Worm (Caenorhabditis elegans) whole organism, late embryonic: ENCODE measurements around the gene cest-25.
A peak's percentile ranks its signal among the peaks of the same experiment; 100 is the strongest.

Source experiments
- C38D4.7 ChIP-seq: fragments of 200-800 bp; sonication (Bioruptor generic); optimal IDR thresholded peaks from 2 replicates; lab custom pipeline; 2018; ENCODE audit warnings: mild to moderate bottlenecking, missing genetic modification characterization, moderate library complexity, missing compliant biosample characterization
- K02D7.2 ChIP-seq: sonication (generic microtip); optimal IDR thresholded peaks from 2 replicates; lab custom pipeline; 2017; ENCODE audit warnings: mild to moderate bottlenecking, missing genetic modification characterization, missing compliant biosample characterization
- K09A11.1 ChIP-seq: sonication (generic microtip); optimal IDR thresholded peaks from 2 replicates; lab custom pipeline; 2017; ENCODE audit warnings: antibody characterized with exemption, mild to moderate bottlenecking, missing genetic modification characterization, missing compliant biosample characterization; ENCODE audit not compliant: insufficient read depth
- T23F11.4 ChIP-seq: fragments of 200-800 bp; sonication (Bioruptor generic); optimal IDR thresholded peaks from 2 replicates; lab custom pipeline; 2018; ENCODE audit warnings: mild to moderate bottlenecking, missing genetic modification characterization, missing compliant biosample characterization
- Y22D7AL.16 ChIP-seq: sonication (generic microtip); optimal IDR thresholded peaks from 2 replicates; lab custom pipeline; 2016; ENCODE audit warnings: missing genetic modification characterization, missing compliant biosample characterization
- ceh-18 ChIP-seq: sonication (generic microtip); optimal IDR thresholded peaks from 2 replicates; lab custom pipeline; 2016; ENCODE audit warnings: missing genetic modification characterization, missing compliant biosample characterization
- ceh-19 ChIP-seq: fragments of 200-800 bp; sonication (Bioruptor generic); optimal IDR thresholded peaks from 2 replicates; lab custom pipeline; 2018; ENCODE audit warnings: mild to moderate bottlenecking, missing genetic modification characterization, missing compliant biosample characterization
- ceh-2 ChIP-seq: sonication (generic microtip); optimal IDR thresholded peaks from 2 replicates; lab custom pipeline; 2016; ENCODE audit warnings: missing genotype, missing genetic modification characterization, missing compliant biosample characterization
- ceh-22 ChIP-seq: sonication (generic microtip); optimal IDR thresholded peaks from 2 replicates; lab custom pipeline; 2017; ENCODE audit warnings: missing biosample characterization, missing genetic modification characterization
- ceh-24 ChIP-seq: sonication (generic microtip); optimal IDR thresholded peaks from 2 replicates; lab custom pipeline; 2016; ENCODE audit warnings: mild to moderate bottlenecking, missing genetic modification characterization, missing compliant biosample characterization
- ceh-30 ChIP-seq: fragments of 150-350 bp; optimal IDR thresholded peaks from 2 replicates; lab custom pipeline; 2014; ENCODE audit warnings: missing biosample characterization, missing genetic modification characterization
- ceh-31 ChIP-seq: sonication (generic microtip); optimal IDR thresholded peaks from 2 replicates; lab custom pipeline; 2016; ENCODE audit warnings: missing genetic modification characterization, missing compliant biosample characterization
- ceh-48 ChIP-seq: sonication (generic microtip); optimal IDR thresholded peaks from 2 replicates; lab custom pipeline; 2016; ENCODE audit warnings: missing genetic modification characterization, inconsistent platforms, missing compliant biosample characterization
- dmd-4 ChIP-seq: sonication (generic microtip); optimal IDR thresholded peaks from 2 replicates; lab custom pipeline; 2016; ENCODE audit warnings: borderline replicate concordance, missing genetic modification characterization, missing compliant biosample characterization
- dve-1 ChIP-seq: sonication (generic microtip); optimal IDR thresholded peaks from 2 replicates; lab custom pipeline; 2017; ENCODE audit warnings: antibody characterized with exemption, mild to moderate bottlenecking, missing genetic modification characterization, missing compliant biosample characterization
- ets-4 ChIP-seq: sonication (generic microtip); optimal IDR thresholded peaks from 2 replicates; lab custom pipeline; 2016; ENCODE audit warnings: missing genetic modification characterization, missing compliant biosample characterization
- eyg-1 ChIP-seq: sonication (generic microtip); optimal IDR thresholded peaks from 2 replicates; lab custom pipeline; 2016; ENCODE audit warnings: missing genotype, missing genetic modification characterization, missing compliant biosample characterization
- fkh-10 ChIP-seq: fragments of 150-350 bp; optimal IDR thresholded peaks from 2 replicates; lab custom pipeline; 2014; ENCODE audit warnings: missing biosample characterization, missing genetic modification reagents, missing genetic modification characterization
- fkh-6 ChIP-seq: sonication (generic microtip); optimal IDR thresholded peaks from 2 replicates; lab custom pipeline; 2016; ENCODE audit warnings: missing genetic modification characterization, missing compliant biosample characterization
- gmeb-2 ChIP-seq: sonication (generic microtip); optimal IDR thresholded peaks from 2 replicates; lab custom pipeline; 2016; ENCODE audit warnings: missing genetic modification characterization, inconsistent platforms, missing compliant biosample characterization
- hlh-15 ChIP-seq: sonication (generic microtip); optimal IDR thresholded peaks from 2 replicates; lab custom pipeline; 2016; ENCODE audit warnings: missing genetic modification characterization, missing compliant biosample characterization
- hlh-30 ChIP-seq: sonication (generic microtip); optimal IDR thresholded peaks from 2 replicates; lab custom pipeline; 2017; ENCODE audit warnings: antibody characterized with exemption, missing genetic modification characterization, missing compliant biosample characterization; ENCODE audit not compliant: insufficient read depth
- hlh-6 ChIP-seq: sonication (generic microtip); optimal IDR thresholded peaks from 2 replicates; lab custom pipeline; 2016; ENCODE audit warnings: missing genotype, missing genetic modification characterization, missing compliant biosample characterization
- hlh-8 ChIP-seq: sonication (generic microtip); optimal IDR thresholded peaks from 2 replicates; lab custom pipeline; 2016; ENCODE audit warnings: missing genotype, missing genetic modification characterization, missing compliant biosample characterization
- lin-11 ChIP-seq: fragments of 200-800 bp; sonication (Bioruptor generic); optimal IDR thresholded peaks from 2 replicates; lab custom pipeline; 2018; ENCODE audit warnings: mild to moderate bottlenecking, missing genetic modification characterization, missing compliant biosample characterization
- madf-2 ChIP-seq: sonication (generic microtip); optimal IDR thresholded peaks from 2 replicates; lab custom pipeline; 2017; ENCODE audit warnings: missing genetic modification characterization, missing compliant biosample characterization
- mec-3 ChIP-seq: sonication (generic microtip); optimal IDR thresholded peaks from 2 replicates; lab custom pipeline; 2016; ENCODE audit warnings: borderline replicate concordance, missing genetic modification characterization, missing compliant biosample characterization
- nfya-1 ChIP-seq: sonication (generic microtip); optimal IDR thresholded peaks from 2 replicates; lab custom pipeline; 2017; ENCODE audit warnings: missing genetic modification characterization, mild to moderate bottlenecking, missing compliant biosample characterization, antibody characterized with exemption, moderate library complexity
- nhr-11 ChIP-seq: fragments of 150-350 bp; optimal IDR thresholded peaks from 2 replicates; lab custom pipeline; 2014; ENCODE audit warnings: missing biosample characterization, missing genetic modification characterization
- nhr-232 ChIP-seq: sonication (generic microtip); optimal IDR thresholded peaks from 2 replicates; lab custom pipeline; 2016; ENCODE audit warnings: missing genetic modification characterization, missing compliant biosample characterization
- npax-4 ChIP-seq: sonication (generic microtip); optimal IDR thresholded peaks from 2 replicates; lab custom pipeline; 2016; ENCODE audit warnings: missing genetic modification characterization, missing compliant biosample characterization
- odd-2 ChIP-seq: sonication (generic microtip); optimal IDR thresholded peaks from 2 replicates; lab custom pipeline; 2017; ENCODE audit warnings: antibody characterized with exemption, mild to moderate bottlenecking, missing genetic modification characterization, missing compliant biosample characterization
- pag-3 ChIP-seq: sonication (generic microtip); optimal IDR thresholded peaks from 2 replicates; lab custom pipeline; 2016; ENCODE audit warnings: missing compliant biosample characterization, missing genetic modification characterization, borderline replicate concordance
- pax-1 ChIP-seq: fragments of 150-350 bp; optimal IDR thresholded peaks from 2 replicates; lab custom pipeline; 2014; ENCODE audit warnings: missing biosample characterization, missing genetic modification characterization
- pha-2 ChIP-seq: sonication (generic microtip); optimal IDR thresholded peaks from 2 replicates; lab custom pipeline; 2017; ENCODE audit warnings: mild to moderate bottlenecking, missing genetic modification characterization, missing compliant biosample characterization
- pha-4 ChIP-seq: fragments of 150-350 bp; optimal IDR thresholded peaks from 2 replicates; lab custom pipeline; 2018; ENCODE audit warnings: missing biosample characterization, missing genetic modification reagents, missing genetic modification characterization
- pqm-1 ChIP-seq: sonication (generic microtip); optimal IDR thresholded peaks from 2 replicates; lab custom pipeline; 2016; ENCODE audit warnings: missing genetic modification characterization, missing compliant biosample characterization
- pros-1 ChIP-seq: fragments of 150-350 bp; optimal IDR thresholded peaks from 2 replicates; lab custom pipeline; 2014; ENCODE audit warnings: missing biosample characterization, missing genetic modification reagents, missing genetic modification characterization
- ref-2 ChIP-seq: sonication (generic microtip); optimal IDR thresholded peaks from 2 replicates; lab custom pipeline; 2016; ENCODE audit warnings: missing genetic modification characterization, missing compliant biosample characterization
- rnt-1 ChIP-seq: sonication (generic microtip); optimal IDR thresholded peaks from 2 replicates; lab custom pipeline; 2016; ENCODE audit warnings: missing genetic modification characterization, missing compliant biosample characterization
- sdc-2 ChIP-seq: sonication (generic microtip); optimal IDR thresholded peaks from 2 replicates; lab custom pipeline; 2016; ENCODE audit warnings: missing genotype, missing genetic modification characterization, missing compliant biosample characterization
- sox-2 ChIP-seq: fragments of 200-800 bp; sonication (Bioruptor generic); IDR thresholded peaks from 2 replicates; pipeline ENCODE4 v1.3.6; 2022; ENCODE audit warnings: missing genetic modification reagents, missing genetic modification characterization, missing compliant biosample characterization
- sox-4 ChIP-seq: sonication (generic microtip); optimal IDR thresholded peaks from 2 replicates; lab custom pipeline; 2017; ENCODE audit warnings: mild to moderate bottlenecking, missing genetic modification characterization, inconsistent platforms, missing compliant biosample characterization
- tbx-2 ChIP-seq: sonication (generic microtip); optimal IDR thresholded peaks from 2 replicates; lab custom pipeline; 2016; ENCODE audit warnings: missing genetic modification characterization, missing compliant biosample characterization
- tbx-7 ChIP-seq: sonication (generic microtip); optimal IDR thresholded peaks from 2 replicates; lab custom pipeline; 2016; ENCODE audit warnings: missing genotype, missing genetic modification characterization, missing compliant biosample characterization
- ttx-3 ChIP-seq: sonication (generic microtip); optimal IDR thresholded peaks from 2 replicates; lab custom pipeline; 2016; ENCODE audit warnings: missing genetic modification reagents, missing genetic modification characterization, missing compliant biosample characterization
- unc-3 ChIP-seq, 2 experiments: fragments of 200-800 bp in 1 of 2; sonication (Bioruptor generic) in 1 of 2; sonication (generic microtip) in 1 of 2; conservative IDR thresholded peaks in 1 of 2; optimal IDR thresholded peaks in 1 of 2; 2 replicates each; pipeline versions ENCODE4 v1.3.6 to Lab custom; 2016 to 2022; ENCODE audit warnings: missing compliant biosample characterization in 2 of 2, missing genetic modification characterization in 2 of 2, missing genetic modification reagents in 1 of 2
- unc-42 ChIP-seq: sonication (generic microtip); optimal IDR thresholded peaks from 2 replicates; lab custom pipeline; 2016; ENCODE audit warnings: missing genotype, missing genetic modification characterization, missing compliant biosample characterization
- unc-55 ChIP-seq: sonication (generic microtip); optimal IDR thresholded peaks from 2 replicates; lab custom pipeline; 2017; ENCODE audit warnings: missing biosample characterization, missing genetic modification reagents, missing genetic modification characterization
- unc-86 ChIP-seq: sonication (generic microtip); optimal IDR thresholded peaks from 2 replicates; lab custom pipeline; 2016; ENCODE audit warnings: missing genetic modification characterization, missing compliant biosample characterization
- zip-5 ChIP-seq: sonication (generic microtip); optimal IDR thresholded peaks from 2 replicates; lab custom pipeline; 2016; ENCODE audit warnings: missing genetic modification characterization, missing compliant biosample characterization
- ztf-16 ChIP-seq: sonication (generic microtip); optimal IDR thresholded peaks from 2 replicates; lab custom pipeline; 2017; ENCODE audit warnings: missing genetic modification characterization, missing compliant biosample characterization

Gene cest-25

ce11 chrIII:2768635-2769034, 29.3 kb upstream of the cest-25 start, which contains the start of gene swsn-3:
Gene swsn-3, minus strand, starts transcription at chrIII:2768679.
- TF ChIP-seq sox-4 (tag; lab: Kevin White, UChicago) (peak; percentile 86), tbx-7 (tag; lab: Kevin White, UChicago) (peak; percentile 48), ttx-3 (tag; lab: Kevin White, UChicago) (peak; percentile 90), dve-1 (tag; lab: Kevin White, UChicago) (peak; percentile 69), unc-55 (GFP tag; lab: Kevin White, UChicago) (peak; percentile 38), pha-4 (no peak), T23F11.4 (GFP tag; lab: Kevin White, UChicago) (peak; percentile 70), sdc-2 (tag; lab: Kevin White, UChicago) (peak; percentile 76), ets-4 (tag; lab: Kevin White, UChicago) (peak; percentile 40), hlh-30 (tag; lab: Kevin White, UChicago) (peak; percentile 91), eyg-1 (peak; percentile 84), odd-2 (tag; lab: Kevin White, UChicago) (peak; percentile 84), ceh-48 (peak; percentile 94), rnt-1 (tag; lab: Kevin White, UChicago) (peak; percentile 93), C38D4.7 (peak; percentile 74), mec-3 (tag; lab: Kevin White, UChicago) (no peak), nhr-11 (no peak), lin-11 (peak; percentile 69), fkh-10 (GFP tag; lab: Kevin White, UChicago) (no peak), K02D7.2 (tag; lab: Kevin White, UChicago) (peak; percentile 88), pros-1 (tag; lab: Kevin White, UChicago) (no peak), Y22D7AL.16 (tag; lab: Kevin White, UChicago) (peak; percentile 38), dmd-4 (tag; lab: Kevin White, UChicago) (peak; percentile 93), K09A11.1 (tag; lab: Kevin White, UChicago) (peak; percentile 95), ceh-24 (tag; lab: Kevin White, UChicago) (peak; percentile 76), ref-2 (peak; percentile 88), ceh-30 (tag; lab: Kevin White, UChicago) (peak; percentile 55), pax-1 (tag; lab: Kevin White, UChicago) (peak; percentile 89), pha-2 (tag; lab: Kevin White, UChicago) (peak; percentile 83), npax-4 (peak; percentile 73), ceh-19 (GFP tag; lab: Kevin White, UChicago) (peak; percentile 25), unc-3 (GFP tag; conservative IDR thresholded peaks at IDR 0.05; lab: Robert Waterston, UW) (0 out of 2 replicates have a peak, but pooled peaks have one; percentile 45), unc-3 (tag; optimal IDR thresholded peaks at IDR 0.05; lab: Kevin White, UChicago) (peak; percentile 79), ceh-2 (tag; lab: Kevin White, UChicago) (peak; percentile 83), unc-42 (tag; lab: Kevin White, UChicago) (peak; percentile 80), ceh-22 (tag; lab: Kevin White, UChicago) (no peak), hlh-6 (tag; lab: Kevin White, UChicago) (peak; percentile 79), hlh-15 (peak; percentile 68), pqm-1 (tag; lab: Kevin White, UChicago) (peak; percentile 54), ceh-18 (tag; lab: Kevin White, UChicago) (peak; percentile 85), nhr-232 (tag; lab: Kevin White, UChicago) (peak; percentile 61), unc-86 (peak; percentile 91), hlh-8 (tag; lab: Kevin White, UChicago) (peak; percentile 78), madf-2 (tag; lab: Kevin White, UChicago) (peak; percentile 71), ztf-16 (peak; percentile 81), gmeb-2 (tag; lab: Kevin White, UChicago) (peak; percentile 68), zip-5 (tag; lab: Kevin White, UChicago) (peak; percentile 63), tbx-2 (peak; percentile 93), ceh-31 (tag; lab: Kevin White, UChicago) (peak; percentile 90), nfya-1 (peak; percentile 94), pag-3 (tag; lab: Kevin White, UChicago) (peak; percentile 45), sox-2 (peak; percentile 57), fkh-6 (tag; lab: Kevin White, UChicago) (peak; percentile 46)
